Fruit fly (Drosophila melanogaster) whole organism: Measurements from ENCODE around the gene CG12795.

Source experiments
- CG8478 ChIP-seq: fragments of >200 bp; optimal IDR thresholded peaks from 2 replicates; lab custom pipeline; 2018; ENCODE audit warnings: inconsistent platforms
- Dll ChIP-seq: fragments of >200 bp; optimal IDR thresholded peaks from 2 replicates; lab custom pipeline; 2017
- EcR ChIP-seq, 2 experiments: fragments of >200 bp; optimal IDR thresholded peaks; 2 replicates each; lab custom pipeline; 2017; ENCODE audit warnings: missing biosample characterization in 2 of 2, missing genetic modification characterization in 2 of 2, missing genetic modification reagents in 2 of 2
- psq ChIP-seq: fragments of >200 bp; optimal IDR thresholded peaks from 2 replicates; lab custom pipeline; 2017
- usp ChIP-seq: fragments of >200 bp; optimal IDR thresholded peaks from 2 replicates; lab custom pipeline; 2017; ENCODE audit warnings: missing biosample characterization, missing genetic modification characterization, mixed read lengths

dm6 chr2L:3466846-3467245 is 14.6 kb downstream of the CG12795 start:
- TF ChIP-seq usp (GFP tag; lab: Kevin White, UChicago) (no peak), CG8478 (lab: Kevin White, UChicago) (no peak), psq (lab: Kevin White, UChicago) (no peak), Dll (lab: Kevin White, UChicago) (no peak), EcR (GFP tag; optimal IDR thresholded peaks at IDR 0.05; lab: Kevin White, UChicago) (no peak)
